Worm (Caenorhabditis elegans): ENCODE results near the gene srbc-7.
A peak's percentile ranks its signal among the peaks of the same experiment; 100 is the strongest.

The srbc-7 gene

ce11 chrV:7437538-7437937, 49.9 kb downstream of the srbc-7 start, which contains the start of gene F25E5.9:
Gene F25E5.9 (minus strand): TSS chrV:7437919.
- TF ChIP-seq mcd-1 (GFP tag; IDR thresholded peaks at IDR 0.05) (peak; percentile 18; the same call in 1 of the 2 replicates), F10E7.11 (tag; optimal IDR thresholded peaks at IDR 0.05) (peak; percentile 63), F52B5.7 (tag; optimal IDR thresholded peaks at IDR 0.05) (peak; percentile 10), madf-6 (GFP tag; IDR thresholded peaks at IDR 0.05) (no peak), ceh-27 (GFP tag; optimal IDR thresholded peaks at IDR 0.05) (no peak), K11D2.4 (GFP tag; IDR thresholded peaks at IDR 0.05) (0 out of 2 replicates have a peak, but pooled peaks have one; percentile 16), somi-1 (GFP tag; optimal IDR thresholded peaks at IDR 0.05) (no peak)

ce11 chrV:7436911-7437310, 50.5 kb downstream of the srbc-7 start:
- TF ChIP-seq sea-2 (GFP tag; IDR thresholded peaks at IDR 0.05) (no peak), chd-7 (tag; optimal IDR thresholded peaks at IDR 0.05) (peak; percentile 32), nhr-80 (tag; optimal IDR thresholded peaks at IDR 0.05) (no peak), Y79H2A.3 (GFP tag; conservative IDR thresholded peaks at IDR 0.05) (no peak), F22D6.2 (tag; optimal IDR thresholded peaks at IDR 0.05) (no peak), Y53G8AR.9 (GFP tag; conservative IDR thresholded peaks at IDR 0.05) (peak; percentile 34; the same call in 1 of the 2 replicates), madf-6 (GFP tag; IDR thresholded peaks at IDR 0.05) (0 out of 2 replicates have a peak, but pooled peaks have one; percentile 32), ztf-28 (GFP tag; IDR thresholded peaks at IDR 0.05) (no peak), lsl-1 (GFP tag; optimal IDR thresholded peaks at IDR 0.05) (no peak), ceh-40 (GFP tag; IDR thresholded peaks at IDR 0.05) (no peak), lin-26 (GFP tag; IDR thresholded peaks at IDR 0.05) (peak; percentile 9; the same call in 1 of the 2 replicates), ceh-27 (GFP tag; optimal IDR thresholded peaks at IDR 0.05) (no peak), egrh-3 (GFP tag; IDR thresholded peaks at IDR 0.05) (no peak), cebp-1 (GFP tag; IDR thresholded peaks at IDR 0.05) (0 out of 2 replicates have a peak, but pooled peaks have one; percentile 21), cebp-1 (tag; optimal IDR thresholded peaks at IDR 0.05) (no peak), let-526 (GFP tag; IDR thresholded peaks at IDR 0.05) (no peak), mes-4 (tag; optimal IDR thresholded peaks at IDR 0.05) (no peak), ekl-4 (GFP tag; IDR thresholded peaks at IDR 0.05) (no peak), ama-1 (optimal IDR thresholded peaks at IDR 0.05) (peak; percentile 74), ama-1 (GFP tag; optimal IDR thresholded peaks at IDR 0.05) (no peak), zfh-2 (GFP tag; conservative IDR thresholded peaks at IDR 0.05) (no peak), dpl-1 (GFP tag; optimal IDR thresholded peaks at IDR 0.05) (no peak), madf-3 (GFP tag; IDR thresholded peaks at IDR 0.05) (0 out of 2 replicates have a peak, but pooled peaks have one; percentile 24), nfya-1 (tag; optimal IDR thresholded peaks at IDR 0.05; ENCODE audit: borderline replicate concordance, insufficient read depth) (no peak), akir-1 (GFP tag; optimal IDR thresholded peaks at IDR 0.05) (no peak), F23B12.7 (tag; optimal IDR thresholded peaks at IDR 0.05; ENCODE audit: insufficient read depth) (no peak), hlh-12 (tag; optimal IDR thresholded peaks at IDR 0.05) (no peak), madf-10 (tag; optimal IDR thresholded peaks at IDR 0.05) (no peak), ZK185.1 (tag; optimal IDR thresholded peaks at IDR 0.05; ENCODE audit: poor library complexity, severe bottlenecking) (peak; percentile 65), B0261.1 (tag; optimal IDR thresholded peaks at IDR 0.05) (no peak), unc-62 (GFP tag; optimal IDR thresholded peaks at IDR 0.05) (no peak), lag-1 (GFP tag; IDR thresholded peaks at IDR 0.05) (no peak), ceh-58 (GFP tag; IDR thresholded peaks at IDR 0.05) (no peak), B0336.3 (GFP tag; IDR thresholded peaks at IDR 0.05) (no peak), mel-28 (tag; optimal IDR thresholded peaks at IDR 0.05; ENCODE audit: borderline replicate concordance) (no peak), somi-1 (GFP tag; optimal IDR thresholded peaks at IDR 0.05) (peak; percentile 4), F57A8.1 (GFP tag; optimal IDR thresholded peaks at IDR 0.05) (no peak), lin-35 (GFP tag; optimal IDR thresholded peaks at IDR 0.05) (no peak), hsf-1 (GFP tag; IDR thresholded peaks at IDR 0.05) (no peak), hrde-1 (tag; optimal IDR thresholded peaks at IDR 0.05; ENCODE audit: borderline replicate concordance) (no peak), D2030.7 (GFP tag; IDR thresholded peaks at IDR 0.05) (no peak), rcor-1 (GFP tag; IDR thresholded peaks at IDR 0.05) (no peak), Y53F4B.3 (GFP tag; IDR thresholded peaks at IDR 0.05) (no peak)

All from whole organism, young adult.